Worm (Caenorhabditis elegans) whole organism, early embryonic: ENCODE data around the gene T11G6.5.

ENCODE experiments used
- B0310.2 ChIP-seq: sonication (generic microtip); optimal IDR thresholded peaks from 2 replicates; lab custom pipeline; 2016; ENCODE audit warnings: mild to moderate bottlenecking, missing genetic modification characterization, missing compliant biosample characterization
- F13C5.2 ChIP-seq: sonication (generic microtip); optimal IDR thresholded peaks from 2 replicates; lab custom pipeline; 2017; ENCODE audit warnings: mild to moderate bottlenecking, missing genetic modification characterization, inconsistent platforms, missing compliant biosample characterization
- aly-1 ChIP-seq: sonication (generic microtip); optimal IDR thresholded peaks from 2 replicates; lab custom pipeline; 2016; ENCODE audit warnings: missing genetic modification characterization, missing compliant biosample characterization
- ama-1 ChIP-seq: fragments of 150-350 bp; optimal IDR thresholded peaks from 2 replicates; lab custom pipeline; 2014
- ceh-13 ChIP-seq: fragments of 200-800 bp; sonication (Bioruptor generic); optimal IDR thresholded peaks from 2 replicates; lab custom pipeline; 2018; ENCODE audit warnings: mild to moderate bottlenecking, missing genetic modification characterization, missing compliant biosample characterization
- ceh-36 ChIP-seq: sonication (generic microtip); optimal IDR thresholded peaks from 2 replicates; lab custom pipeline; 2016; ENCODE audit warnings: missing genetic modification characterization, inconsistent platforms, missing compliant biosample characterization
- ets-7 ChIP-seq: sonication (generic microtip); optimal IDR thresholded peaks from 2 replicates; lab custom pipeline; 2016; ENCODE audit warnings: missing genotype, missing genetic modification characterization, missing compliant biosample characterization
- flt-1 ChIP-seq: fragments of 200-800 bp; sonication (Bioruptor generic); IDR thresholded peaks from 2 replicates; pipeline ENCODE4 v1.3.6; 2022; ENCODE audit warnings: missing genetic modification characterization, missing compliant biosample characterization
- hmbx-1 ChIP-seq: sonication (generic microtip); optimal IDR thresholded peaks from 2 replicates; lab custom pipeline; 2016; ENCODE audit warnings: mild to moderate bottlenecking, missing genetic modification characterization, missing compliant biosample characterization
- hmg-4 ChIP-seq: fragments of 200-800 bp; sonication (Bioruptor generic); optimal IDR thresholded peaks from 2 replicates; lab custom pipeline; 2018; ENCODE audit warnings: mild to moderate bottlenecking, missing genetic modification characterization, missing compliant biosample characterization
- hnd-1 ChIP-seq: sonication (generic microtip); optimal IDR thresholded peaks from 2 replicates; lab custom pipeline; 2016; ENCODE audit warnings: missing genetic modification characterization, missing compliant biosample characterization
- pes-1 ChIP-seq: fragments of 200-800 bp; sonication (Bioruptor generic); IDR thresholded peaks from 2 replicates; pipeline ENCODE4 v1.3.6; 2022; ENCODE audit warnings: missing genetic modification reagents, missing genetic modification characterization, missing compliant biosample characterization
- scrt-1 ChIP-seq: fragments of 200-800 bp; sonication (Bioruptor generic); IDR thresholded peaks from 2 replicates; pipeline ENCODE4 v1.3.6; 2022; ENCODE audit warnings: missing genetic modification characterization, missing compliant biosample characterization
- sea-1 ChIP-seq: fragments of 200-800 bp; sonication (Bioruptor generic); conservative IDR thresholded peaks from 2 replicates; pipeline ENCODE4 v1.3.6; 2022; ENCODE audit warnings: missing genetic modification characterization, missing compliant biosample characterization
- tbx-11 ChIP-seq: fragments of 200-800 bp; sonication (Bioruptor generic); IDR thresholded peaks from 2 replicates; pipeline ENCODE4 v1.3.6; 2022; ENCODE audit warnings: missing genetic modification characterization, missing compliant biosample characterization
- tbx-37 ChIP-seq: fragments of 200-800 bp; sonication (Bioruptor generic); conservative IDR thresholded peaks from 2 replicates; pipeline ENCODE4 v1.3.6; 2022; ENCODE audit warnings: missing genetic modification reagents, missing genetic modification characterization, missing compliant biosample characterization
- tra-4 ChIP-seq: sonication (generic microtip); optimal IDR thresholded peaks from 2 replicates; lab custom pipeline; 2017; ENCODE audit warnings: missing genetic modification characterization, missing compliant biosample characterization

The T11G6.5 gene

ce11 chrIV:10821672-10822304 is 20.8 kb downstream of the T11G6.5 start:
- no peak for TF ChIP-seq hnd-1 (tag; lab: Kevin White, UChicago)
- no peak for TF ChIP-seq tra-4 (tag; lab: Kevin White, UChicago)
- TF ChIP-seq aly-1 (tag; lab: Kevin White, UChicago), result no peak
- TF ChIP-seq hmg-4 (GFP tag; lab: Kevin White, UChicago), result peak; percentile 95
- peak; percentile 46 for TF ChIP-seq ets-7 (tag; lab: Kevin White, UChicago)
- TF ChIP-seq flt-1 (GFP tag; lab: Robert Waterston, UW), result peak; percentile 2; the same call in 1 of the 2 replicates
- peak; percentile 49; the same call in 1 of the 2 replicates for TF ChIP-seq sea-1 (GFP tag; lab: Robert Waterston, UW)
- 0 out of 2 replicates have a peak, but pooled peaks have one; percentile 46 for TF ChIP-seq scrt-1 (GFP tag; lab: Robert Waterston, UW)
- TF ChIP-seq ama-1 (lab: Kevin White, UChicago), result peak; percentile 43
- TF ChIP-seq F13C5.2 (tag; lab: Kevin White, UChicago), result peak; percentile 82
- TF ChIP-seq B0310.2 (tag; lab: Kevin White, UChicago), result no peak
- TF ChIP-seq ceh-36, result no peak
- TF ChIP-seq hmbx-1 (tag; lab: Kevin White, UChicago), result no peak
- TF ChIP-seq tbx-37 (GFP tag; lab: Robert Waterston, UW), result 0 out of 2 replicates have a peak, but pooled peaks have one; percentile 12

ce11 chrIV:10820837-10821671 is 21.5 kb downstream of the T11G6.5 start:
- TF ChIP-seq aly-1 (tag; lab: Kevin White, UChicago), result peak; percentile 46
- TF ChIP-seq flt-1 (GFP tag; lab: Robert Waterston, UW), result no peak

- TF ChIP-seq ets-7 (tag; lab: Kevin White, UChicago) (no peak), hnd-1 (tag; lab: Kevin White, UChicago) (no peak), hmbx-1 (tag; lab: Kevin White, UChicago) (no peak), F13C5.2 (tag; lab: Kevin White, UChicago) (no peak), ceh-13 (no peak), aly-1 (tag; lab: Kevin White, UChicago) (no peak), scrt-1 (GFP tag; lab: Robert Waterston, UW) (no peak), flt-1 (GFP tag; lab: Robert Waterston, UW) (no peak), pes-1 (no peak)
Measured at ce11 chrIV:10820114-10820513, 22.4 kb downstream of the T11G6.5 start.

ce11 chrIV:10819049-10819448 is 23.5 kb downstream of the T11G6.5 start:
- TF ChIP-seq ceh-13, result no peak
- no peak for TF ChIP-seq scrt-1 (GFP tag; lab: Robert Waterston, UW)
- TF ChIP-seq tbx-37 (GFP tag; lab: Robert Waterston, UW), result no peak
- no peak for TF ChIP-seq sea-1 (GFP tag; lab: Robert Waterston, UW)
- TF ChIP-seq B0310.2 (tag; lab: Kevin White, UChicago), result no peak
- no peak for TF ChIP-seq hmbx-1 (tag; lab: Kevin White, UChicago)
- TF ChIP-seq tbx-11 (GFP tag; lab: Robert Waterston, UW), result no peak

- no peak for TF ChIP-seq pes-1
- TF ChIP-seq hmg-4 (GFP tag; lab: Kevin White, UChicago), result peak; percentile 94
- TF ChIP-seq tra-4 (tag; lab: Kevin White, UChicago), result no peak
- no peak for TF ChIP-seq tbx-37 (GFP tag; lab: Robert Waterston, UW)
- TF ChIP-seq flt-1 (GFP tag; lab: Robert Waterston, UW), result no peak; the same call in 1 of the 2 replicates
- TF ChIP-seq B0310.2 (tag; lab: Kevin White, UChicago), result peak; percentile 0
- peak; percentile 21 for TF ChIP-seq ceh-36
- TF ChIP-seq hnd-1 (tag; lab: Kevin White, UChicago), result no peak
- peak; percentile 68 for TF ChIP-seq aly-1 (tag; lab: Kevin White, UChicago)
- no peak for TF ChIP-seq tbx-11 (GFP tag; lab: Robert Waterston, UW)
- TF ChIP-seq ama-1 (lab: Kevin White, UChicago), result no peak
- TF ChIP-seq sea-1 (GFP tag; lab: Robert Waterston, UW), result no peak
- peak; percentile 44 for TF ChIP-seq F13C5.2 (tag; lab: Kevin White, UChicago)
- TF ChIP-seq ets-7 (tag; lab: Kevin White, UChicago), result no peak
- peak; percentile 8; the same call in 1 of the 2 replicates for TF ChIP-seq scrt-1 (GFP tag; lab: Robert Waterston, UW)
- TF ChIP-seq ceh-13, result no peak
- no peak for TF ChIP-seq hmbx-1 (tag; lab: Kevin White, UChicago)
Measured at ce11 chrIV:10817030-10817429, 25.5 kb downstream of the T11G6.5 start.

- TF ChIP-seq ama-1 (lab: Kevin White, UChicago), result no peak
- TF ChIP-seq aly-1 (tag; lab: Kevin White, UChicago), result no peak
- TF ChIP-seq flt-1 (GFP tag; lab: Robert Waterston, UW), result no peak
- TF ChIP-seq scrt-1 (GFP tag; lab: Robert Waterston, UW), result no peak
- no peak for TF ChIP-seq ets-7 (tag; lab: Kevin White, UChicago)
- no peak for TF ChIP-seq hmg-4 (GFP tag; lab: Kevin White, UChicago)
- TF ChIP-seq B0310.2 (tag; lab: Kevin White, UChicago), result no peak
- no peak for TF ChIP-seq sea-1 (GFP tag; lab: Robert Waterston, UW)
- TF ChIP-seq tbx-37 (GFP tag; lab: Robert Waterston, UW), result no peak
- no peak for TF ChIP-seq pes-1
- no peak for TF ChIP-seq F13C5.2 (tag; lab: Kevin White, UChicago)
- no peak for TF ChIP-seq hmbx-1 (tag; lab: Kevin White, UChicago)
- no peak for TF ChIP-seq ceh-13
Measured at ce11 chrIV:10815950-10816349, 26.6 kb downstream of the T11G6.5 start.
